Fruit fly (Drosophila melanogaster): ENCODE results near the gene Sol1.

dm6 chr3R:12398620-12399247, 12.7 kb downstream of the Sol1 start, which contains the start of gene Cyp9f3:
- TF ChIP-seq Sin3A (optimal IDR thresholded peaks at IDR 0.05), result no peak
- TF ChIP-seq ttk (optimal IDR thresholded peaks at IDR 0.05), result no peak
- TF ChIP-seq psq (optimal IDR thresholded peaks at IDR 0.05), result no peak
- no peak for TF ChIP-seq h (optimal IDR thresholded peaks at IDR 0.05)
- no peak for TF ChIP-seq Myc (optimal IDR thresholded peaks at IDR 0.05)
- TF ChIP-seq insv (optimal IDR thresholded peaks at IDR 0.05), result no peak

All from Kc167 (cell line).